Fruit fly (Drosophila melanogaster) whole organism, embryonic: ENCODE data around the gene Bx.

Experiments used
- Ada2b ChIP-seq: fragments of 200-800 bp; sonication (Bioruptor generic); IDR thresholded peaks from 2 replicates; pipeline ENCODE4 v1.3.6; 2022; ENCODE audit warnings: missing biosample characterization, missing genetic modification characterization
- Atf6 ChIP-seq: fragments of 200-800 bp; sonication (Bioruptor generic); IDR thresholded peaks from 2 replicates; pipeline ENCODE4 v1.3.6; 2022; ENCODE audit warnings: missing biosample characterization, missing genetic modification characterization
- CG1024 ChIP-seq: fragments of 200-800 bp; sonication (Bioruptor generic); IDR thresholded peaks from 2 replicates; pipeline ENCODE4 v1.3.6; 2022; ENCODE audit warnings: missing biosample characterization, missing genetic modification characterization
- CG10321 ChIP-seq: fragments of 200-800 bp; sonication (Bioruptor generic); IDR thresholded peaks from 2 replicates; pipeline ENCODE4 v1.3.6; 2022; ENCODE audit warnings: missing biosample characterization, missing genetic modification characterization
- CG10431 ChIP-seq: fragments of 200-800 bp; sonication (Bioruptor generic); optimal IDR thresholded peaks from 3 replicates; lab custom pipeline; 2018; ENCODE audit warnings: missing biosample characterization, mild to moderate bottlenecking, missing genetic modification characterization
- CG12299 ChIP-seq: fragments of 200-800 bp; sonication (Bioruptor generic); optimal IDR thresholded peaks from 2 replicates; lab custom pipeline; 2018; ENCODE audit warnings: missing biosample characterization, mild to moderate bottlenecking, missing genetic modification characterization
- CG14014 ChIP-seq: fragments of 200-800 bp; sonication (Bioruptor generic); IDR thresholded peaks from 2 replicates; pipeline ENCODE4 v1.3.6; 2022; ENCODE audit warnings: missing biosample characterization, missing genetic modification characterization
- CG14050 ChIP-seq: fragments of 200-800 bp; sonication (Bioruptor generic); IDR thresholded peaks from 3 replicates; pipeline ENCODE4 v1.3.6; 2022; ENCODE audit warnings: missing biosample characterization, missing genetic modification characterization
- CG16863 ChIP-seq: fragments of 200-800 bp; sonication (Bioruptor generic); optimal IDR thresholded peaks from 3 replicates; lab custom pipeline; 2016; ENCODE audit warnings: missing biosample characterization, missing genetic modification characterization
- CG17802 ChIP-seq: fragments of 200-800 bp; sonication (Bioruptor generic); optimal IDR thresholded peaks from 2 replicates; lab custom pipeline; 2018; ENCODE audit warnings: missing biosample characterization, mild to moderate bottlenecking, missing genetic modification characterization, moderate library complexity
- CG17912 ChIP-seq: fragments of 200-800 bp; sonication (Bioruptor generic); optimal IDR thresholded peaks from 2 replicates; lab custom pipeline; 2018; ENCODE audit warnings: missing biosample characterization, mild to moderate bottlenecking, missing genetic modification characterization
- CG18619 ChIP-seq: fragments of 200-800 bp; sonication (Bioruptor generic); optimal IDR thresholded peaks from 3 replicates; lab custom pipeline; 2017; ENCODE audit warnings: missing biosample characterization, mild to moderate bottlenecking, missing genetic modification characterization
- CG3847 ChIP-seq: fragments of 200-800 bp; sonication (Bioruptor generic); IDR thresholded peaks from 2 replicates; pipeline ENCODE4 v1.3.6; 2022; ENCODE audit warnings: missing biosample characterization, missing genetic modification characterization
- CG4617 ChIP-seq: fragments of 200-800 bp; sonication (Bioruptor generic); optimal IDR thresholded peaks from 3 replicates; lab custom pipeline; 2016; ENCODE audit warnings: missing biosample characterization, missing genetic modification characterization, borderline replicate concordance
- CG4820 ChIP-seq: fragments of 200-800 bp; sonication (Bioruptor generic); optimal IDR thresholded peaks from 3 replicates; lab custom pipeline; 2016; ENCODE audit warnings: missing biosample characterization, missing genetic modification characterization
- CG4854 ChIP-seq: fragments of 200-800 bp; sonication (Bioruptor generic); optimal IDR thresholded peaks from 2 replicates; lab custom pipeline; 2016; ENCODE audit warnings: missing biosample characterization, missing genetic modification characterization, inconsistent platforms
- CG8359 ChIP-seq: fragments of 200-800 bp; sonication (Bioruptor generic); optimal IDR thresholded peaks from 2 replicates; lab custom pipeline; 2017; ENCODE audit warnings: missing biosample characterization, mild to moderate bottlenecking, missing genetic modification characterization, borderline replicate concordance
- CG9932 ChIP-seq: fragments of 200-800 bp; sonication (Bioruptor generic); IDR thresholded peaks from 2 replicates; pipeline ENCODE4 v1.3.6; 2022; ENCODE audit warnings: missing biosample characterization, missing genetic modification characterization
- CHES-1-like ChIP-seq: fragments of 200-800 bp; sonication (Bioruptor generic); optimal IDR thresholded peaks from 2 replicates; lab custom pipeline; 2016; ENCODE audit warnings: missing biosample characterization, missing genetic modification characterization
- CkIIα-i1 ChIP-seq: fragments of 200-800 bp; sonication (Bioruptor generic); IDR thresholded peaks from 2 replicates; pipeline ENCODE4 v1.3.6; 2022; ENCODE audit warnings: missing biosample characterization, missing genetic modification characterization
- D ChIP-seq, 2 experiments: fragments of 200-800 bp in 1 of 2; fragments of >200 bp in 1 of 2; sonication (Bioruptor generic) in 1 of 2; optimal IDR thresholded peaks; 2 replicates in 1 of 2; 3 replicates in 1 of 2; lab custom pipeline; 2017; ENCODE audit warnings: mild to moderate bottlenecking in 1 of 2, missing biosample characterization in 1 of 2, missing genetic modification characterization in 1 of 2, missing genetic modification reagents in 1 of 2
- Dfd ChIP-seq, 2 experiments: fragments of >200 bp; optimal IDR thresholded peaks; 2 replicates each; lab custom pipeline; 2017; ENCODE audit warnings: missing biosample characterization in 2 of 2, missing genetic modification characterization in 2 of 2
- E2f1 ChIP-seq: fragments of 200-800 bp; sonication (Bioruptor generic); IDR thresholded peaks from 2 replicates; pipeline ENCODE4 v1.3.6; 2022; ENCODE audit warnings: missing biosample characterization, missing genetic modification characterization
- Fer3 ChIP-seq: fragments of 200-800 bp; sonication (Bioruptor generic); optimal IDR thresholded peaks from 2 replicates; lab custom pipeline; 2018; ENCODE audit warnings: missing biosample characterization, mild to moderate bottlenecking, missing genetic modification characterization, moderate library complexity
- HHEX ChIP-seq: fragments of 200-800 bp; sonication (Bioruptor generic); optimal IDR thresholded peaks from 3 replicates; lab custom pipeline; 2017; ENCODE audit warnings: missing biosample characterization, mild to moderate bottlenecking, missing genetic modification characterization, missing genetic modification reagents
- HmgD ChIP-seq: fragments of 200-800 bp; sonication (Bioruptor generic); optimal IDR thresholded peaks from 3 replicates; lab custom pipeline; 2016; ENCODE audit warnings: missing biosample characterization, missing genetic modification characterization
- Lim3 ChIP-seq: fragments of 200-800 bp; sonication (Bioruptor generic); IDR thresholded peaks from 2 replicates; pipeline ENCODE4 v1.3.6; 2022; ENCODE audit warnings: missing biosample characterization, missing genetic modification characterization
- Mrtf ChIP-seq: fragments of 200-800 bp; sonication (Bioruptor generic); IDR thresholded peaks from 3 replicates; pipeline ENCODE4 v1.3.6; 2022; ENCODE audit warnings: missing biosample characterization, missing genetic modification characterization
- Oaz ChIP-seq: fragments of 200-800 bp; sonication (Bioruptor generic); IDR thresholded peaks from 2 replicates; pipeline ENCODE4 v1.3.6; 2022; ENCODE audit warnings: missing biosample characterization, missing genetic modification characterization
- Sry-β ChIP-seq: fragments of 200-800 bp; sonication (Bioruptor generic); optimal IDR thresholded peaks from 2 replicates; lab custom pipeline; 2018; ENCODE audit warnings: missing biosample characterization, mild to moderate bottlenecking, missing genetic modification characterization, moderate library complexity
- ac ChIP-seq: fragments of 200-800 bp; sonication (Bioruptor generic); optimal IDR thresholded peaks from 3 replicates; lab custom pipeline; 2017; ENCODE audit warnings: missing biosample characterization, mild to moderate bottlenecking, missing genetic modification characterization
- chm ChIP-seq: fragments of 200-800 bp; sonication (Bioruptor generic); IDR thresholded peaks from 2 replicates; pipeline ENCODE4 v1.3.6; 2022; ENCODE audit warnings: missing biosample characterization, missing genetic modification characterization
- ci ChIP-seq: fragments of 200-800 bp; sonication (Bioruptor generic); IDR thresholded peaks from 3 replicates; pipeline ENCODE4 v1.3.6; 2022; ENCODE audit warnings: missing biosample characterization, missing genetic modification characterization
- corto ChIP-seq: fragments of 200-800 bp; sonication (Bioruptor generic); optimal IDR thresholded peaks from 2 replicates; lab custom pipeline; 2016; ENCODE audit warnings: missing biosample characterization, mild to moderate bottlenecking, missing genetic modification characterization, moderate library complexity
- crc ChIP-seq: fragments of 200-800 bp; sonication (Bioruptor generic); optimal IDR thresholded peaks from 2 replicates; lab custom pipeline; 2016; ENCODE audit warnings: missing biosample characterization, missing genetic modification characterization
- dati ChIP-seq: fragments of 200-800 bp; sonication (Bioruptor generic); IDR thresholded peaks from 2 replicates; pipeline ENCODE4 v1.3.6; 2022; ENCODE audit warnings: missing biosample characterization, missing genetic modification characterization
- dpn ChIP-seq, 2 experiments: fragments of 200-800 bp; sonication (Bioruptor generic); optimal IDR thresholded peaks; 3 replicates each; lab custom pipeline; 2016; ENCODE audit warnings: missing biosample characterization in 2 of 2, missing genetic modification characterization in 2 of 2
- fd102C ChIP-seq: fragments of 200-800 bp; sonication (Bioruptor generic); optimal IDR thresholded peaks from 2 replicates; lab custom pipeline; 2018; ENCODE audit warnings: missing biosample characterization, mild to moderate bottlenecking, missing genetic modification characterization, moderate library complexity
- ftz-f1 ChIP-seq: fragments of 200-800 bp; sonication (Bioruptor generic); optimal IDR thresholded peaks from 2 replicates; lab custom pipeline; 2016; ENCODE audit warnings: missing biosample characterization, missing genetic modification characterization
- gcm2 ChIP-seq: fragments of 200-800 bp; sonication (Bioruptor generic); optimal IDR thresholded peaks from 2 replicates; lab custom pipeline; 2016; ENCODE audit warnings: missing biosample characterization, missing genetic modification characterization
- grn ChIP-seq: fragments of 200-800 bp; sonication (Bioruptor generic); optimal IDR thresholded peaks from 3 replicates; lab custom pipeline; 2017; ENCODE audit warnings: missing biosample characterization, missing genetic modification characterization
- gt ChIP-seq: fragments of 200-800 bp; sonication (Bioruptor generic); IDR thresholded peaks from 2 replicates; pipeline ENCODE4 v1.3.6; 2022; ENCODE audit warnings: missing biosample characterization, missing genetic modification characterization
- jigr1 ChIP-seq: fragments of 200-800 bp; sonication (Bioruptor generic); IDR thresholded peaks from 3 replicates; pipeline ENCODE4 v1.3.6; 2022; ENCODE audit warnings: missing biosample characterization, missing genetic modification characterization
- jumu ChIP-seq: fragments of 200-800 bp; sonication (Bioruptor generic); optimal IDR thresholded peaks from 3 replicates; lab custom pipeline; 2016; ENCODE audit warnings: missing biosample characterization, missing genetic modification characterization
- luna ChIP-seq: fragments of 200-800 bp; sonication (Bioruptor generic); optimal IDR thresholded peaks from 2 replicates; lab custom pipeline; 2016; ENCODE audit warnings: missing biosample characterization, missing genetic modification characterization
- org-1 ChIP-seq: fragments of 200-800 bp; sonication (Bioruptor generic); optimal IDR thresholded peaks from 2 replicates; lab custom pipeline; 2017; ENCODE audit warnings: missing biosample characterization, missing genetic modification characterization
- pho ChIP-seq: fragments of 200-800 bp; sonication (Bioruptor generic); optimal IDR thresholded peaks from 2 replicates; lab custom pipeline; 2016; ENCODE audit warnings: missing biosample characterization, missing genetic modification characterization
- pros ChIP-seq: fragments of 200-800 bp; sonication (Bioruptor generic); optimal IDR thresholded peaks from 3 replicates; lab custom pipeline; 2019; ENCODE audit warnings: missing biosample characterization, mild to moderate bottlenecking, missing genetic modification characterization, moderate library complexity
- schlank ChIP-seq: fragments of 200-800 bp; sonication (Bioruptor generic); optimal IDR thresholded peaks from 2 replicates; lab custom pipeline; 2018; ENCODE audit warnings: missing biosample characterization, mild to moderate bottlenecking, missing genetic modification characterization
- slbo ChIP-seq: fragments of 200-800 bp; sonication (Bioruptor generic); IDR thresholded peaks from 2 replicates; pipeline ENCODE4 v1.3.6; 2022; ENCODE audit warnings: missing biosample characterization, missing genetic modification characterization
- tio ChIP-seq: fragments of 200-800 bp; sonication (Bioruptor generic); optimal IDR thresholded peaks from 2 replicates; lab custom pipeline; 2017; ENCODE audit warnings: missing biosample characterization, missing genetic modification characterization, inconsistent platforms

The Bx gene

dm6 chrX:18515988-18516541, 837 bp downstream of the Bx start (continued):
- TF ChIP-seq Ada2b (GFP tag; lab: Robert Waterston, UW) (peak; percentile 22; the same call in 1 of the 2 replicates), E2f1 (GFP tag; lab: Robert Waterston, UW) (no peak), corto (GFP tag; lab: Kevin White, UChicago) (no peak), crc (no peak), Sry-β (peak; percentile 98), CG4617 (GFP tag; lab: Kevin White, UChicago) (no peak), Atf6 (GFP tag; lab: Robert Waterston, UW) (no peak), CkIIα-i1 (GFP tag; lab: Robert Waterston, UW) (no peak), schlank (no peak), CG18619 (GFP tag; lab: Kevin White, UChicago) (no peak), gt (GFP tag; lab: Robert Waterston, UW) (no peak), fd102C (no peak), grn (GFP tag; lab: Kevin White, UChicago) (no peak), Mrtf (GFP tag; lab: Robert Waterston, UW) (no peak), CG14050 (GFP tag; lab: Robert Waterston, UW) (no peak), ac (no peak), CG4820 (GFP tag; lab: Kevin White, UChicago) (no peak), CG12299 (tag; lab: Kevin White, UChicago) (no peak), slbo (GFP tag; lab: Robert Waterston, UW) (peak; percentile 45; the same call in 1 of the 2 replicates), CG10321 (GFP tag; lab: Robert Waterston, UW) (peak; percentile 91), CG4854 (GFP tag; lab: Kevin White, UChicago) (no peak), CG16863 (no peak), gcm2 (GFP tag; lab: Kevin White, UChicago) (no peak), Dfd (GFP tag; optimal IDR thresholded peaks at IDR 0.05; lab: Kevin White, UChicago) (no peak), CG1024 (GFP tag; lab: Robert Waterston, UW) (0 out of 2 replicates have a peak, but pooled peaks have one; percentile 12), CG17802 (tag; lab: Kevin White, UChicago) (no peak), CG8359 (no peak), CG14014 (GFP tag; lab: Robert Waterston, UW) (no peak; the same call in 1 of the 2 replicates), jigr1 (GFP tag; lab: Robert Waterston, UW) (no peak), jumu (GFP tag; lab: Kevin White, UChicago) (no peak), CG17912 (GFP tag; lab: Kevin White, UChicago) (no peak), pho (GFP tag; lab: Kevin White, UChicago) (no peak), dpn (GFP tag; optimal IDR thresholded peaks at IDR 0.05; lab: Kevin White, UChicago) (peak in 1 of 2 experiments; percentile 25), Oaz (GFP tag; lab: Robert Waterston, UW) (no peak), ci (no peak), HHEX (GFP tag; lab: Kevin White, UChicago) (no peak), chm (no peak), dati (GFP tag; lab: Robert Waterston, UW) (no peak), Fer3 (tag; lab: Kevin White, UChicago) (no peak), CG10431 (GFP tag; lab: Kevin White, UChicago) (no peak), org-1 (GFP tag; lab: Kevin White, UChicago) (no peak), CG3847 (no peak), pros (GFP tag; lab: Kevin White, UChicago) (no peak), luna (GFP tag; lab: Kevin White, UChicago) (no peak), CHES-1-like (no peak), Lim3 (GFP tag; lab: Robert Waterston, UW) (no peak), CG9932 (GFP tag; lab: Robert Waterston, UW) (peak; percentile 53; the same call in 1 of the 2 replicates), HmgD (no peak), tio (peak; percentile 3), D (optimal IDR thresholded peaks at IDR 0.05; lab: Kevin White, UChicago) (no peak), D (GFP tag; optimal IDR thresholded peaks at IDR 0.05; lab: Kevin White, UChicago) (no peak), ftz-f1 (GFP tag; lab: Kevin White, UChicago) (no peak)
